Fruit fly (Drosophila melanogaster) whole organism: ENCODE data around the gene CG15602.

Source experiments
- CG8478 ChIP-seq: fragments of >200 bp; optimal IDR thresholded peaks from 2 replicates; lab custom pipeline; 2018; ENCODE audit warnings: inconsistent platforms
- Dll ChIP-seq: fragments of >200 bp; optimal IDR thresholded peaks from 2 replicates; lab custom pipeline; 2017
- EcR ChIP-seq, 2 experiments: fragments of >200 bp; optimal IDR thresholded peaks; 2 replicates each; lab custom pipeline; 2017; ENCODE audit warnings: missing biosample characterization in 2 of 2, missing genetic modification characterization in 2 of 2, missing genetic modification reagents in 2 of 2
- pan ChIP-seq: fragments of >200 bp; optimal IDR thresholded peaks from 2 replicates; lab custom pipeline; 2017
- psq ChIP-seq: fragments of >200 bp; optimal IDR thresholded peaks from 2 replicates; lab custom pipeline; 2017
- usp ChIP-seq: fragments of >200 bp; optimal IDR thresholded peaks from 2 replicates; lab custom pipeline; 2017; ENCODE audit warnings: missing biosample characterization, missing genetic modification characterization, mixed read lengths

CG15602 gene

DNA sequence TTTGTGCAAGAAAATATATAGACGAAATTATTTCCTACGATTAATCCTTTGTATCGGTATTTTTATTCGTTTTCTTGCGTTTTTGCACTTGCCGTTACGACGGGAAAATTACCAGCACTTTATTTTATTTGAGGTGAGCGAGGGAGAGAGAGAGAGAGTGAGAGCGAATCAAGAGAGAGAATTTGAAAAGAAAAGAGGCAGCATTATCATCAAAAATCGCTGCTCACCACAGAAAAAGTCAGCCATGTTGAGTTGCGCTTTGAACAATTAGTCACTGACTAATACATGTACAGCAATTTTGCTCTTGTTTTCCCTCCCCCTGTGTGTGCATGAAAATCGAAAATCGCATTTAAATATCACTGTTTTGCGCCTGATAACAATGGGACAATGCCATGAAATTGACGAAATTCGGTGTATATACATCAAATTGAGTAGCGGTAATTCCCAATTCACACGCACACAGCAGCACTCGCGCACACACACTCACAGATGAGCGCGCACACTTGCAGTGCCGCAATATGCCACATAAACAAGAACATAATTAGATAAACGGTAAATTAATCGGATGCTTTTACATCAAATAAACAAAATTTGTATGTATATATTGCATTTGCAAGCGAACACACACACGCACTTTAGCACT lies 35.5 kb downstream of the CG15602 start:
- TF ChIP-seq CG8478 (lab: Kevin White, UChicago) (no peak), Dll (lab: Kevin White, UChicago) (no peak), psq (lab: Kevin White, UChicago) (no peak), pan (lab: Kevin White, UChicago) (no peak), EcR (GFP tag; optimal IDR thresholded peaks at IDR 0.05; lab: Kevin White, UChicago) (no peak), usp (no peak)

DNA sequence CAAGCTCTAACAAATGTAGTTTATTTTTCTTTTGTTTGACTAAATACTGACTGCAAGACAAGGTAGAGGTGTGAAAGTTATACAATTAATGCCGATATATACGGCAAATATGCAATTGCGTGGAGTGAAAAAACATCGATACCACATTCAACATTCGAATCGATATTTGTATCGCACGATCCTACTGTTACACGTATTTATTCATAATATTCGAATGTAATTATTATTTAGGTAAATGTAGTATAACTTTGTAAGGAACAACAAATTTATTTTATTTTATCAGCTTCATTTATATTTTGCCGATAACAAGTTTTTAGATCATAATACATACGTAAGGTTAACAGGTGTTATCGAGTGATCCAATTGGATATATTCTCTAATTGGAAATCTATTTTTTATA lies 36.2 kb downstream of the CG15602 start, which contains the start of gene Chc:
Gene Chc, minus strand, starts transcription at position 98 of the 400 bp plus-strand sequence.
- no peak for TF ChIP-seq CG8478 (lab: Kevin White, UChicago)
- no peak for TF ChIP-seq EcR (GFP tag; optimal IDR thresholded peaks at IDR 0.05; lab: Kevin White, UChicago)
- no peak for TF ChIP-seq usp
- no peak for TF ChIP-seq pan (lab: Kevin White, UChicago)
- no peak for TF ChIP-seq psq (lab: Kevin White, UChicago)
- no peak for TF ChIP-seq Dll (lab: Kevin White, UChicago)

DNA sequence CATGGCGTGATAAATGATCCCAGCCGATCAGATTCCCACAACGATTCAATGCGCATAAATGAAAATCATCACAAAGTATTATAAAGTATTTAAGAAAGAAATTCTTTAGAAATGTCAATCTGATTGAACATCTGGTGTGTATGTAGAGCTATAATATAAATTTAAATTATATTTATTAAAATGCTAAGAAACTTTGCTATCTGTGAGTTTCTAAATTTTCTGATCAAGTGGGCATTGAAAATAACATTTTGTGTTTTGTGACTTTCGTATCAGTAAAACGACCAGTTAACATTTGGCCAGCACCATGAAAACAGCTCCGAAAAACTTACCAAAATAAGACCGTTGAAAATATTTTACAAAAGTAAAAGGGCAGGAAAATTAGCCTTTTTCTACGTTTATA lies 38.3 kb downstream of the CG15602 start, which contains the start of gene CG8565:
Gene CG8565, plus strand, starts transcription at position 301 of the 400 bp plus-strand sequence.
- TF ChIP-seq Dll (lab: Kevin White, UChicago) (no peak), psq (lab: Kevin White, UChicago) (no peak), usp (no peak), EcR (GFP tag; optimal IDR thresholded peaks at IDR 0.05; lab: Kevin White, UChicago) (no peak), pan (lab: Kevin White, UChicago) (no peak)

DNA sequence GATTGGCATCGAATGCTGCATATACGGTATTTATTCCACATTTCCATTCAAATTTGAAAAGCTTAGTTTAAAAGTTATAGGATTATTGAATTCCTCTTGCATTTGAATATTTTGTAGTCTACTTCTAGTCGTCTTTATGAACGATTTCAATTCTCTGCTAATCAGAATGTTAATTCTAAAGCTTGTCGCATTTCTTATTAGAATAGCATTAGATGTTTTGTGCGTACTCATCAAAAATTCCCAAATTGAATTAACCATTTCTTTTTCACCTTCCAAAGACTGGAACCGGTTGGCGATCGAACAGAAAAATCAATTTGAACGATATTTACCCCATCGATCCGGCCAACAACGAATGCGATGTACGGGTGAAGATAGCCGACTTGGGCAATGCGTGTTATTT lies 40.8 kb downstream of the CG15602 start:
- no peak for TF ChIP-seq CG8478 (lab: Kevin White, UChicago)
- no peak for TF ChIP-seq pan (lab: Kevin White, UChicago)
- no peak for TF ChIP-seq psq (lab: Kevin White, UChicago)
- TF ChIP-seq usp, result no peak
- TF ChIP-seq Dll (lab: Kevin White, UChicago), result no peak
- TF ChIP-seq EcR (GFP tag; optimal IDR thresholded peaks at IDR 0.05; lab: Kevin White, UChicago), result no peak

DNA sequence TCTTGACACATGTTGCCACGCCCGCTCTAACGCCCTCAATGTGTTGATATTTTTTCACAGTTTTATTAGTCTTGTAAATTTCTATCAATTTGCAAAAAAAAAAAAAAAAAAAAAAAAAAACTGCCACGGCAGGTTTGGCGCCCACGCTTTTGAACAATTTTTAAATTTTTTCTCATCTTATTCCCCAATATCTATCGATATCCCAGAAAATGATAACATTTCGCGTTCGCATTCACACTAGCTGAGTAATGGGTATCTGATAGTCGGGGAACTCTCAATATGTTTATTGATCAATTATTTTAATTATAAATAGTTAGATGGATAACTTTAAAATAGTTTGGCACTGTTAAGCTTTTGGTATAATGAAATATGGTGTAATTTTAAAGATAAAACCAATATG lies 42.1 kb downstream of the CG15602 start:
- no peak for TF ChIP-seq usp
- TF ChIP-seq pan (lab: Kevin White, UChicago), result no peak
- no peak for TF ChIP-seq EcR (GFP tag; optimal IDR thresholded peaks at IDR 0.05; lab: Kevin White, UChicago)
- no peak for TF ChIP-seq Dll (lab: Kevin White, UChicago)
- TF ChIP-seq CG8478 (lab: Kevin White, UChicago), result no peak
- TF ChIP-seq psq (lab: Kevin White, UChicago), result no peak

DNA sequence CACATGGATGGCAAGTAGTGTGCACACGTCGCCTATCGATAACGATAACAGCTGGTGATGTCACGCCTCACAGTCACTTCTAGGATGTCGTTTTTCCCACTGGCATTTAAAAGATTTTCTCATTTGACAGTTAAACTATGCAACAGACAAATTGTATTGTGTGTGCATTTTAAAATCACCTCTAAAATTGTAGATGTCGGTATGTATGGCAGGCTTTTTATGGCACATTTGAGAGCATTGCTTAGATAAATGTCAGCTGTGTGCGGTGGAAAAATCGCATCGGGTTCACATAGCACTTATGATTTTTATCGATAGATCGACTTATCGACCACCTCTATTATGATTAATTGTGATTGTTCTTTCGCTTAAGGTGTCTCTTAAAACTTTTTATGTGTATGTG lies 44.9 kb downstream of the CG15602 start, which contains the start of the genes ArgRS and CG8578:
Gene ArgRS, minus strand, starts transcription at position 7 of the 400 bp plus-strand sequence.
Gene CG8578, plus strand, starts transcription at position 338 of the 400 bp plus-strand sequence.
- no peak for TF ChIP-seq EcR (GFP tag; optimal IDR thresholded peaks at IDR 0.05; lab: Kevin White, UChicago)
- TF ChIP-seq Dll (lab: Kevin White, UChicago), result no peak
- TF ChIP-seq usp, result no peak
- no peak for TF ChIP-seq CG8478 (lab: Kevin White, UChicago)

DNA sequence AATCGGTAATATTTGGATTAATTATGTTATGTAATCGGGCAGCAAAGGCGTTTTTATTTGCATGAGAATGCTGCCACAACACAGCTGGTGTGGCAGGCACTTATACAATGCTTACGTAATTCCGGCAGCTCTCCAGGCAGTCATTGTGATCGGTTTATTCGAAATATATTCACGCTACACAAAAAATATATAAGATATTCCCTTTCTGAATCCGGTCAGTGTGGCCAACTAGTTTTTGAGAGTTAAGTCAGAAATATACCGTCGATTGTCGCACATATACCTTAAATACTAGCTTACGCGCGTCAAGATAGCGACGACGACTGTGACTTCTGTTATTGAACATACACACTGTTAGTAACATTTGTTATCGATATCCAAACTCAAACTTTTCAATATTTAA lies 49.8 kb downstream of the CG15602 start, which contains the start of gene sun:
Gene sun, minus strand, starts transcription at position 238 of the 400 bp plus-strand sequence.
- TF ChIP-seq CG8478 (lab: Kevin White, UChicago) (no peak), psq (lab: Kevin White, UChicago) (no peak), usp (no peak), Dll (lab: Kevin White, UChicago) (no peak), pan (lab: Kevin White, UChicago) (no peak), EcR (GFP tag; optimal IDR thresholded peaks at IDR 0.05; lab: Kevin White, UChicago) (no peak)
